Worm (Caenorhabditis elegans) whole organism, L2 larva: ENCODE data around the gene ift-74.

Source experiments
- C34F6.9 ChIP-seq: fragments of 150-350 bp; optimal IDR thresholded peaks from 2 replicates; lab custom pipeline; 2014; ENCODE audit warnings: missing biosample characterization, missing genetic modification characterization
- F13H6.1 ChIP-seq: sonication (generic microtip); optimal IDR thresholded peaks from 2 replicates; lab custom pipeline; 2016; ENCODE audit warnings: missing genetic modification characterization, missing compliant biosample characterization
- R02D3.7 ChIP-seq: fragments of 150-350 bp; optimal IDR thresholded peaks from 2 replicates; lab custom pipeline; 2014; ENCODE audit warnings: missing biosample characterization, missing genetic modification characterization
- Y55F3AM.14 ChIP-seq: fragments of 200-800 bp; sonication (Bioruptor generic); optimal IDR thresholded peaks from 2 replicates; lab custom pipeline; 2018; ENCODE audit warnings: mild to moderate bottlenecking, missing genetic modification characterization, missing compliant biosample characterization
- ZK546.5 ChIP-seq: sonication (generic microtip); optimal IDR thresholded peaks from 2 replicates; lab custom pipeline; 2017; ENCODE audit warnings: missing biosample characterization, missing genetic modification characterization
- alr-1 ChIP-seq: fragments of 150-350 bp; optimal IDR thresholded peaks from 2 replicates; lab custom pipeline; 2014; ENCODE audit warnings: missing biosample characterization, missing genetic modification characterization
- aly-2 ChIP-seq: fragments of 150-350 bp; optimal IDR thresholded peaks from 2 replicates; lab custom pipeline; 2014; ENCODE audit warnings: missing biosample characterization, missing genetic modification characterization
- ama-1 ChIP-seq: fragments of 150-350 bp; optimal IDR thresholded peaks from 2 replicates; lab custom pipeline; 2018; ENCODE audit warnings: inconsistent platforms
- blmp-1 ChIP-seq: sonication (generic microtip); optimal IDR thresholded peaks from 2 replicates; lab custom pipeline; 2017; ENCODE audit warnings: missing genetic modification characterization, mild to moderate bottlenecking, missing compliant biosample characterization, antibody characterized with exemption, moderate library complexity; ENCODE audit not compliant: insufficient read depth
- ceh-16 ChIP-seq: fragments of 150-350 bp; optimal IDR thresholded peaks from 2 replicates; lab custom pipeline; 2014; ENCODE audit warnings: missing biosample characterization, missing genetic modification characterization
- crh-2 ChIP-seq: sonication (generic microtip); optimal IDR thresholded peaks from 2 replicates; lab custom pipeline; 2017; ENCODE audit warnings: missing biosample characterization, missing genetic modification characterization
- egl-27 ChIP-seq: sonication (generic microtip); optimal IDR thresholded peaks from 3 replicates; lab custom pipeline; 2017; ENCODE audit warnings: missing biosample characterization, missing genetic modification reagents, missing genetic modification characterization
- elt-1 ChIP-seq: fragments of 150-350 bp; optimal IDR thresholded peaks from 2 replicates; lab custom pipeline; 2014; ENCODE audit warnings: missing biosample characterization, missing genetic modification characterization
- fos-1 ChIP-seq: fragments of 150-350 bp; optimal IDR thresholded peaks from 2 replicates; lab custom pipeline; 2014; ENCODE audit warnings: missing biosample characterization, missing genetic modification characterization
- lin-11 ChIP-seq: fragments of 150-350 bp; sonication (generic microtip); optimal IDR thresholded peaks from 2 replicates; lab custom pipeline; 2014; ENCODE audit warnings: missing biosample characterization, missing genetic modification characterization, inconsistent platforms, mixed read lengths
- lin-13 ChIP-seq: fragments of 150-350 bp; optimal IDR thresholded peaks from 2 replicates; lab custom pipeline; 2014; ENCODE audit warnings: missing biosample characterization, missing genetic modification reagents, missing genetic modification characterization
- lin-39 ChIP-seq: fragments of 150-350 bp; optimal IDR thresholded peaks from 2 replicates; lab custom pipeline; 2014; ENCODE audit warnings: missing biosample characterization, missing genetic modification reagents, missing genetic modification characterization
- lsy-2 ChIP-seq, 2 experiments: fragments of 150-350 bp in 1 of 2; sonication (generic microtip) in 1 of 2; optimal IDR thresholded peaks; 2 replicates each; lab custom pipeline; 2014 to 2017; ENCODE audit warnings: missing biosample characterization in 2 of 2, missing genetic modification characterization in 2 of 2
- mab-5 ChIP-seq: fragments of 150-350 bp; optimal IDR thresholded peaks from 2 replicates; lab custom pipeline; 2014; ENCODE audit warnings: missing biosample characterization, missing genetic modification characterization
- mbf-1 ChIP-seq: sonication (generic microtip); optimal IDR thresholded peaks from 2 replicates; lab custom pipeline; 2017; ENCODE audit warnings: missing biosample characterization, missing genetic modification characterization
- mdl-1 ChIP-seq, 2 experiments: fragments of 150-350 bp in 1 of 2; sonication (generic microtip) in 1 of 2; optimal IDR thresholded peaks; 2 replicates each; lab custom pipeline; 2017; ENCODE audit warnings: missing biosample characterization in 2 of 2, missing genetic modification characterization in 2 of 2
- nhr-10 ChIP-seq: sonication (generic microtip); optimal IDR thresholded peaks from 2 replicates; lab custom pipeline; 2017; ENCODE audit warnings: missing biosample characterization, missing genetic modification characterization
- nhr-11 ChIP-seq: fragments of 150-350 bp; optimal IDR thresholded peaks from 2 replicates; lab custom pipeline; 2014; ENCODE audit warnings: missing biosample characterization, missing genetic modification characterization
- nhr-12 ChIP-seq: fragments of 150-350 bp; optimal IDR thresholded peaks from 2 replicates; lab custom pipeline; 2014; ENCODE audit warnings: missing biosample characterization, missing genetic modification characterization
- nhr-129 ChIP-seq: fragments of 150-350 bp; optimal IDR thresholded peaks from 2 replicates; lab custom pipeline; 2014; ENCODE audit warnings: missing biosample characterization, missing genetic modification characterization
- nhr-21 ChIP-seq: fragments of 150-350 bp; optimal IDR thresholded peaks from 2 replicates; lab custom pipeline; 2014; ENCODE audit warnings: missing biosample characterization, missing genetic modification characterization
- nhr-23 ChIP-seq: fragments of 150-350 bp; optimal IDR thresholded peaks from 2 replicates; lab custom pipeline; 2014; ENCODE audit warnings: missing biosample characterization, missing genetic modification reagents, missing genetic modification characterization
- nhr-6 ChIP-seq: fragments of 150-350 bp; optimal IDR thresholded peaks from 2 replicates; lab custom pipeline; 2014; ENCODE audit warnings: missing biosample characterization, missing genetic modification characterization
- nhr-77 ChIP-seq: fragments of 150-350 bp; optimal IDR thresholded peaks from 2 replicates; lab custom pipeline; 2014; ENCODE audit warnings: missing biosample characterization, missing genetic modification characterization
- peb-1 ChIP-seq: fragments of 150-350 bp; optimal IDR thresholded peaks from 2 replicates; lab custom pipeline; 2014; ENCODE audit warnings: missing biosample characterization, missing genetic modification characterization
- sem-4 ChIP-seq: fragments of 150-350 bp; optimal IDR thresholded peaks from 2 replicates; lab custom pipeline; 2014; ENCODE audit warnings: missing biosample characterization, missing genetic modification reagents, missing genetic modification characterization
- skn-1 ChIP-seq: sonication (generic microtip); optimal IDR thresholded peaks from 2 replicates; lab custom pipeline; 2017; ENCODE audit warnings: missing biosample characterization, missing genetic modification characterization
- sma-3 ChIP-seq: sonication (generic microtip); optimal IDR thresholded peaks from 2 replicates; lab custom pipeline; 2016; ENCODE audit warnings: missing genetic modification reagents, missing genetic modification characterization, missing compliant biosample characterization
- sma-9 ChIP-seq, 2 experiments: fragments of 150-350 bp in 1 of 2; sonication (generic microtip) in 1 of 2; optimal IDR thresholded peaks; 2 replicates each; lab custom pipeline; 2014 to 2016; ENCODE audit warnings: missing genetic modification characterization in 2 of 2, mild to moderate bottlenecking in 1 of 2, missing biosample characterization in 1 of 2, missing compliant biosample characterization in 1 of 2, missing genetic modification reagents in 1 of 2, moderate library complexity in 1 of 2
- snpc-4 ChIP-seq: fragments of 150-350 bp; optimal IDR thresholded peaks from 2 replicates; lab custom pipeline; 2014; ENCODE audit warnings: missing biosample characterization, missing genetic modification characterization
- unc-39 ChIP-seq: fragments of 150-350 bp; optimal IDR thresholded peaks from 2 replicates; lab custom pipeline; 2014; ENCODE audit warnings: missing biosample characterization, missing genetic modification characterization
- zag-1 ChIP-seq: fragments of 150-350 bp; optimal IDR thresholded peaks from 2 replicates; lab custom pipeline; 2014; ENCODE audit warnings: missing biosample characterization, missing genetic modification characterization
- ztf-1 ChIP-seq: fragments of 200-800 bp; sonication (Bioruptor generic); conservative IDR thresholded peaks from 2 replicates; pipeline ENCODE4 v1.3.6; 2022; ENCODE audit warnings: missing genetic modification characterization, missing compliant biosample characterization
- ztf-11 ChIP-seq: sonication (generic microtip); optimal IDR thresholded peaks from 2 replicates; lab custom pipeline; 2017; ENCODE audit warnings: missing biosample characterization, missing genetic modification characterization
- ztf-4 ChIP-seq: fragments of 150-350 bp; optimal IDR thresholded peaks from 2 replicates; lab custom pipeline; 2014; ENCODE audit warnings: missing biosample characterization, missing genetic modification characterization

The ift-74 gene

ce11 chrII:6668496-6668895 is 11.3 kb upstream of the ift-74 start:
- TF ChIP-seq ztf-1 (GFP tag; lab: Robert Waterston, UW) (no peak), Y55F3AM.14 (GFP tag; lab: Kevin White, UChicago) (no peak), fos-1 (no peak), nhr-12 (tag; lab: Kevin White, UChicago) (no peak), alr-1 (no peak), lin-13 (GFP tag; lab: Kevin White, UChicago) (no peak), lin-39 (tag; lab: Kevin White, UChicago) (no peak), F13H6.1 (tag; lab: Kevin White, UChicago) (no peak), ztf-11 (tag; lab: Kevin White, UChicago) (no peak), nhr-10 (tag; lab: Kevin White, UChicago) (no peak), unc-39 (tag; lab: Kevin White, UChicago) (no peak), sma-9 (GFP tag; optimal IDR thresholded peaks at IDR 0.05; lab: Kevin White, UChicago) (no peak), sma-9 (tag; optimal IDR thresholded peaks at IDR 0.05; lab: Kevin White, UChicago) (no peak), nhr-11 (tag; lab: Kevin White, UChicago) (no peak), snpc-4 (tag; lab: Kevin White, UChicago) (no peak), nhr-6 (tag; lab: Kevin White, UChicago) (no peak), ZK546.5 (tag; lab: Kevin White, UChicago) (no peak), blmp-1 (tag; lab: Kevin White, UChicago) (no peak), mdl-1 (tag; optimal IDR thresholded peaks at IDR 0.05; lab: Kevin White, UChicago) (no peak), ztf-4 (tag; lab: Kevin White, UChicago) (no peak)

- TF ChIP-seq C34F6.9 (no peak), elt-1 (tag; lab: Kevin White, UChicago) (no peak), nhr-11 (tag; lab: Kevin White, UChicago) (no peak), ztf-4 (tag; lab: Kevin White, UChicago) (no peak), sma-9 (GFP tag; optimal IDR thresholded peaks at IDR 0.05; lab: Kevin White, UChicago) (peak; percentile 45), sma-9 (tag; optimal IDR thresholded peaks at IDR 0.05; lab: Kevin White, UChicago) (no peak), nhr-21 (no peak), nhr-6 (tag; lab: Kevin White, UChicago) (no peak), Y55F3AM.14 (GFP tag; lab: Kevin White, UChicago) (no peak), aly-2 (tag; lab: Kevin White, UChicago) (no peak), nhr-77 (tag; lab: Kevin White, UChicago) (no peak), egl-27 (no peak), lin-39 (tag; lab: Kevin White, UChicago) (no peak), fos-1 (peak; percentile 95)
Measured at ce11 chrII:6673894-6674293, 5.9 kb upstream of the ift-74 start, which contains the start of gene H43E16.1. H43E16.1 (plus strand) TSS chrII:6674268.

ce11 chrII:6681478-6681877 is 1.7 kb downstream of the ift-74 start:
- peak; percentile 6 for TF ChIP-seq sma-9 (GFP tag; optimal IDR thresholded peaks at IDR 0.05; lab: Kevin White, UChicago)
- no peak for TF ChIP-seq sma-9 (tag; optimal IDR thresholded peaks at IDR 0.05; lab: Kevin White, UChicago)
- no peak for TF ChIP-seq ama-1
- TF ChIP-seq fos-1 = peak; percentile 94
- TF ChIP-seq lin-39 (tag; lab: Kevin White, UChicago) = no peak
- TF ChIP-seq crh-2 (tag; lab: Kevin White, UChicago) = peak; percentile 13
- TF ChIP-seq ceh-16 (tag; lab: Kevin White, UChicago) = no peak

DNA sequence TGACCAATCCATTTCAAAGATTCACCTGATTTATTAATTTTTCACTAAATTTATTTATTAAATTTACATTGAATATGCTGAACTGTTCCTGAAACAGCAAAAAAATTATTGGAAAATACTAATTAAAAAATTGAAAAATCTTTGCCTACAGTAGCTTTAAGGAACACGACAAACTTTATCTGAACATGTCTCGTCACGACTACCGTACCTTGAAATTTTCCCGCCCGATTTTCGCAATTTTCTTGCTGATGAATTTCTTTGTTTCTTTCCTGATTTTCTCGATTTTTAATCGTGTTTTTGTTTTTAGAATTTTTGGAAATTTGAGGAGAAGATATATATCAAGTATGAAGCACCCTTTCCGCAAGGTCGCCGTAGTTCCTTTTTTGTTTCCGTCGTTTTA is 3.1 kb downstream of the ift-74 start:
- no peak for TF ChIP-seq lin-39 (tag; lab: Kevin White, UChicago)
- TF ChIP-seq mdl-1 (tag; optimal IDR thresholded peaks at IDR 0.05; lab: Kevin White, UChicago) = no peak
- no peak for TF ChIP-seq ztf-4 (tag; lab: Kevin White, UChicago)
- TF ChIP-seq ztf-1 (GFP tag; lab: Robert Waterston, UW) = no peak

- TF ChIP-seq lsy-2 (tag; optimal IDR thresholded peaks at IDR 0.05; lab: Kevin White, UChicago) (peak in 1 of 2 experiments; percentile 51), ztf-11 (tag; lab: Kevin White, UChicago) (no peak), blmp-1 (tag; lab: Kevin White, UChicago) (no peak), nhr-23 (tag; lab: Kevin White, UChicago) (no peak), peb-1 (tag; lab: Kevin White, UChicago) (no peak), ceh-16 (tag; lab: Kevin White, UChicago) (no peak), nhr-12 (tag; lab: Kevin White, UChicago) (no peak), mbf-1 (no peak), alr-1 (no peak), sem-4 (no peak), lin-39 (tag; lab: Kevin White, UChicago) (no peak), lin-11 (peak; percentile 14), zag-1 (tag; lab: Kevin White, UChicago) (no peak), F13H6.1 (tag; lab: Kevin White, UChicago) (peak; percentile 34), snpc-4 (tag; lab: Kevin White, UChicago) (peak; percentile 21), mab-5 (tag; lab: Kevin White, UChicago) (no peak), R02D3.7 (tag; lab: Kevin White, UChicago) (no peak), ztf-1 (GFP tag; lab: Robert Waterston, UW) (no peak), elt-1 (tag; lab: Kevin White, UChicago) (no peak), Y55F3AM.14 (GFP tag; lab: Kevin White, UChicago) (no peak), unc-39 (tag; lab: Kevin White, UChicago) (no peak), nhr-21 (no peak), fos-1 (peak; percentile 44), nhr-6 (tag; lab: Kevin White, UChicago) (no peak), nhr-129 (tag; lab: Kevin White, UChicago) (peak; percentile 31), skn-1 (tag; lab: Kevin White, UChicago) (no peak), sma-3 (no peak)
Measured at ce11 chrII:6683663-6684285, 4.0 kb downstream of the ift-74 start, which contains the start of gene gyf-1. gyf-1 (plus strand) TSS chrII:6684235.
